Worm (Caenorhabditis elegans) whole organism, L4 larva: ENCODE measurements around the gene T15B12.1.
A peak's percentile ranks its signal among the peaks of the same experiment; 100 is the strongest.

ENCODE experiments used
- dve-1 ChIP-seq: sonication (generic microtip); optimal IDR thresholded peaks from 2 replicates; lab custom pipeline; 2017; ENCODE audit warnings: antibody characterized with exemption, mild to moderate bottlenecking, missing genetic modification characterization, missing compliant biosample characterization; ENCODE audit not compliant: insufficient read depth
- nhr-111 ChIP-seq: fragments of 200-800 bp; sonication (Bioruptor generic); optimal IDR thresholded peaks from 2 replicates; lab custom pipeline; 2018; ENCODE audit warnings: mild to moderate bottlenecking, missing genetic modification characterization, missing compliant biosample characterization

ce11 chrIII:5274715-5275355 is 13.1 kb upstream of the T15B12.1 start, which contains the start of the genes daf-41 and toc-1:
- TF ChIP-seq nhr-111 (GFP tag; lab: Kevin White, UChicago) (no peak), dve-1 (tag; lab: Kevin White, UChicago) (peak; percentile 25)
